Worm (Caenorhabditis elegans) whole organism, L4 larva: Measurements from ENCODE around the gene hrg-4.

ENCODE experiments used
- aly-2 ChIP-seq: sonication (generic microtip); optimal IDR thresholded peaks from 2 replicates; lab custom pipeline; 2018; ENCODE audit warnings: missing biosample characterization, missing genetic modification characterization
- ceh-44 ChIP-seq: fragments of 200-800 bp; sonication (Bioruptor generic); IDR thresholded peaks from 2 replicates; pipeline ENCODE4 v1.3.6; 2022; ENCODE audit warnings: missing genetic modification reagents, missing genetic modification characterization, missing compliant biosample characterization
- dpl-1 ChIP-seq: fragments of 150-350 bp; optimal IDR thresholded peaks from 2 replicates; lab custom pipeline; 2014; ENCODE audit warnings: missing biosample characterization, missing genetic modification reagents, missing genetic modification characterization
- egl-27 ChIP-seq: sonication (generic microtip); optimal IDR thresholded peaks from 3 replicates; lab custom pipeline; 2017; ENCODE audit warnings: missing biosample characterization, missing genetic modification reagents, missing genetic modification characterization
- hmg-1.1 ChIP-seq: fragments of 200-800 bp; sonication (Bioruptor generic); IDR thresholded peaks from 2 replicates; pipeline ENCODE4 v1.3.6; 2022; ENCODE audit warnings: missing genetic modification reagents, missing genetic modification characterization, missing compliant biosample characterization
- lin-39 ChIP-seq: fragments of 150-350 bp; optimal IDR thresholded peaks from 2 replicates; lab custom pipeline; 2014; ENCODE audit warnings: missing biosample characterization, missing genetic modification reagents, missing genetic modification characterization
- nhr-77 ChIP-seq: fragments of 150-350 bp; optimal IDR thresholded peaks from 2 replicates; lab custom pipeline; 2014; ENCODE audit warnings: missing biosample characterization, missing genetic modification characterization
- snpc-1.2 ChIP-seq: fragments of 200-800 bp; sonication (Bioruptor generic); IDR thresholded peaks from 2 replicates; pipeline ENCODE4 v1.3.6; 2022; ENCODE audit warnings: missing genetic modification reagents, missing genetic modification characterization, missing compliant biosample characterization
- unc-62 ChIP-seq, 3 experiments: fragments of 150-350 bp in 1 of 3; sonication (generic microtip); optimal IDR thresholded peaks in 2 of 3; peaks in 1 of 3; 1 replicate in 1 of 3; 2 replicates in 2 of 3; lab custom pipeline; 2014 to 2017; ENCODE audit warnings: missing biosample characterization in 3 of 3, missing genetic modification characterization in 3 of 3, missing genetic modification reagents in 3 of 3, missing genotype in 1 of 3

DNA sequence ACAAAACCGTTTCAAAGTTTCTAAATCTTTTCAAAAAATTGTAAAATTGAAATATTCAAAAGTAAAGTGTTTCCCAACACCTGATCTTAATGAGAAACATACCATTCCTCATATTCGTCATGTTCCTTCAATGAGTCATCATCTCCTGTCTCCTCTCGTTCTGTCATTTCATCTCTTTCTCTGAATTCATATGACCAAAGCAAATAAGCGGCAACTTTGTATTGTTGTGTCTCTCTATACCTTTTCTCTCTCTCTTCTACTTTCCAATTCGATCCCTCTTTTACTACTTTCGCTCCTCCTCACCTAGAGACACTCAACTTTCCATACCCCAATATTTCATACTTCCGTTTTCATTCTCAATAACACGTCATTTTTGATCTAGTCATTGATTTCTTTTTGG, 22.5 kb downstream of the hrg-4 start:
- TF ChIP-seq ceh-44 (GFP tag; lab: Robert Waterston, UW) (no peak), egl-27 (tag; lab: Kevin White, UChicago) (no peak), nhr-77 (tag; lab: Kevin White, UChicago) (no peak), hmg-1.1 (GFP tag; lab: Robert Waterston, UW) (0 out of 2 replicates have a peak, but pooled peaks have one; percentile 38), unc-62 (GFP tag; optimal IDR thresholded peaks at IDR 0.05 in 1 of 2; lab: Kevin White, UChicago) (no peak), unc-62 (tag; optimal IDR thresholded peaks at IDR 0.05; lab: Kevin White, UChicago) (no peak), snpc-1.2 (GFP tag; lab: Robert Waterston, UW) (no peak), aly-2 (tag; lab: Kevin White, UChicago) (no peak), dpl-1 (GFP tag; lab: Kevin White, UChicago) (no peak), lin-39 (tag; lab: Kevin White, UChicago) (no peak)
